Fruit fly (Drosophila melanogaster) whole organism, embryonic: Measurements from ENCODE around the gene UbcE2H.

Experiments
- Abd-B ChIP-seq: fragments of 200-800 bp; sonication (Bioruptor generic); optimal IDR thresholded peaks from 2 replicates; lab custom pipeline; 2018; ENCODE audit warnings: missing biosample characterization, mild to moderate bottlenecking, missing genetic modification characterization, moderate library complexity
- Adf1 ChIP-seq: fragments of 200-800 bp; sonication (Bioruptor generic); IDR thresholded peaks from 2 replicates; pipeline ENCODE4 v1.3.6; 2022; ENCODE audit warnings: missing biosample characterization, missing genetic modification characterization
- Antp ChIP-seq: fragments of 200-800 bp; sonication (Bioruptor generic); optimal IDR thresholded peaks from 3 replicates; lab custom pipeline; 2016; ENCODE audit warnings: missing biosample characterization, missing genetic modification characterization
- B-H2 ChIP-seq: fragments of 200-800 bp; sonication (Bioruptor generic); optimal IDR thresholded peaks from 2 replicates; lab custom pipeline; 2018; ENCODE audit warnings: missing biosample characterization, mild to moderate bottlenecking, missing genetic modification characterization
- Bteb2 ChIP-seq: fragments of 200-800 bp; sonication (Bioruptor generic); optimal IDR thresholded peaks from 2 replicates; lab custom pipeline; 2016; ENCODE audit warnings: missing biosample characterization, missing genetic modification characterization
- CG10431 ChIP-seq: fragments of 200-800 bp; sonication (Bioruptor generic); optimal IDR thresholded peaks from 3 replicates; lab custom pipeline; 2018; ENCODE audit warnings: missing biosample characterization, mild to moderate bottlenecking, missing genetic modification characterization
- CG11456 ChIP-seq: fragments of 200-800 bp; sonication (Bioruptor generic); IDR thresholded peaks from 3 replicates; pipeline ENCODE4 v1.3.6; 2022; ENCODE audit warnings: missing biosample characterization, missing genetic modification characterization
- CG13123 ChIP-seq: fragments of 200-800 bp; sonication (Bioruptor generic); optimal IDR thresholded peaks from 2 replicates; lab custom pipeline; 2016; ENCODE audit warnings: missing biosample characterization, missing genetic modification characterization
- CG13424 ChIP-seq: fragments of 200-800 bp; sonication (Bioruptor generic); optimal IDR thresholded peaks from 2 replicates; lab custom pipeline; 2019; ENCODE audit warnings: missing biosample characterization, mild to moderate bottlenecking, missing genetic modification characterization, moderate library complexity
- CG17186 ChIP-seq: fragments of 200-800 bp; sonication (Bioruptor generic); optimal IDR thresholded peaks from 3 replicates; lab custom pipeline; 2017; ENCODE audit warnings: missing biosample characterization, missing genetic modification reagents, missing genetic modification characterization
- CG17361 ChIP-seq: fragments of 200-800 bp; sonication (Bioruptor generic); IDR thresholded peaks from 3 replicates; pipeline ENCODE4 v1.3.6; 2022; ENCODE audit warnings: missing biosample characterization, missing genetic modification characterization
- CG32767 ChIP-seq: fragments of 200-800 bp; sonication (Bioruptor generic); IDR thresholded peaks from 2 replicates; pipeline ENCODE4 v1.3.6; 2022; ENCODE audit warnings: missing biosample characterization, missing genetic modification characterization
- CG33557 ChIP-seq: fragments of 200-800 bp; sonication (Bioruptor generic); optimal IDR thresholded peaks from 2 replicates; lab custom pipeline; 2019; ENCODE audit warnings: missing biosample characterization, mild to moderate bottlenecking, missing genetic modification characterization, moderate library complexity
- CG4360 ChIP-seq: fragments of 200-800 bp; sonication (Bioruptor generic); IDR thresholded peaks from 2 replicates; pipeline ENCODE4 v1.3.6; 2022; ENCODE audit warnings: missing biosample characterization, missing genetic modification characterization
- CG5245 ChIP-seq: fragments of 200-800 bp; sonication (Bioruptor generic); optimal IDR thresholded peaks from 3 replicates; lab custom pipeline; 2016; ENCODE audit warnings: missing biosample characterization, missing genetic modification characterization
- CG6854 ChIP-seq: fragments of 200-800 bp; sonication (Bioruptor generic); optimal IDR thresholded peaks from 3 replicates; lab custom pipeline; 2017; ENCODE audit warnings: missing biosample characterization, mild to moderate bottlenecking, missing genetic modification characterization
- CG8765 ChIP-seq: fragments of 200-800 bp; sonication (Bioruptor generic); IDR thresholded peaks from 2 replicates; pipeline ENCODE4 v1.3.6; 2022; ENCODE audit warnings: missing biosample characterization, missing genetic modification characterization
- CG9215 ChIP-seq: fragments of 200-800 bp; sonication (Bioruptor generic); IDR thresholded peaks from 2 replicates; pipeline ENCODE4 v1.3.6; 2022; ENCODE audit warnings: missing biosample characterization, missing genetic modification characterization
- CoRest ChIP-seq: fragments of 200-800 bp; sonication (Bioruptor generic); optimal IDR thresholded peaks from 3 replicates; lab custom pipeline; 2018; ENCODE audit warnings: missing biosample characterization, mild to moderate bottlenecking, missing genetic modification characterization, moderate library complexity
- Dbx ChIP-seq: fragments of 200-800 bp; sonication (Bioruptor generic); IDR thresholded peaks from 3 replicates; pipeline ENCODE4 v1.3.6; 2022; ENCODE audit warnings: missing biosample characterization, missing genetic modification characterization
- Dip3 ChIP-seq: fragments of 200-800 bp; sonication (Bioruptor generic); optimal IDR thresholded peaks from 3 replicates; lab custom pipeline; 2016; ENCODE audit warnings: missing biosample characterization, missing genetic modification characterization
- Doc3 ChIP-seq: fragments of 200-800 bp; sonication (Bioruptor generic); IDR thresholded peaks from 3 replicates; pipeline ENCODE4 v1.3.6; 2022; ENCODE audit warnings: missing biosample characterization, missing genetic modification characterization; ENCODE audit not compliant: partially characterized antibody
- Fer2 ChIP-seq: fragments of 200-800 bp; sonication (Bioruptor generic); optimal IDR thresholded peaks from 2 replicates; lab custom pipeline; 2018; ENCODE audit warnings: missing biosample characterization, mild to moderate bottlenecking, missing genetic modification characterization, moderate library complexity
- Hr51 ChIP-seq, 2 experiments: fragments of 200-800 bp; sonication (Bioruptor generic); optimal IDR thresholded peaks; 2 replicates in 1 of 2; 3 replicates in 1 of 2; lab custom pipeline; 2016 to 2018; ENCODE audit warnings: missing biosample characterization in 2 of 2, missing genetic modification characterization in 2 of 2, mild to moderate bottlenecking in 1 of 2, moderate library complexity in 1 of 2
- Nf-YA ChIP-seq: fragments of 200-800 bp; sonication (Bioruptor generic); IDR thresholded peaks from 2 replicates; pipeline ENCODE4 v1.3.6; 2022; ENCODE audit warnings: missing biosample characterization, missing genetic modification characterization
- Nf-YB ChIP-seq: fragments of 200-800 bp; sonication (Bioruptor generic); optimal IDR thresholded peaks from 3 replicates; lab custom pipeline; 2019; ENCODE audit warnings: missing biosample characterization, mild to moderate bottlenecking, missing genetic modification characterization, moderate library complexity
- Scr ChIP-seq: fragments of 200-800 bp; sonication (Bioruptor generic); IDR thresholded peaks from 2 replicates; pipeline ENCODE4 v1.3.6; 2022; ENCODE audit warnings: missing biosample characterization, missing genetic modification characterization; ENCODE audit not compliant: partially characterized antibody
- Sox100B ChIP-seq: fragments of 200-800 bp; sonication (Bioruptor generic); optimal IDR thresholded peaks from 3 replicates; lab custom pipeline; 2018; ENCODE audit warnings: missing biosample characterization, mild to moderate bottlenecking, missing genetic modification characterization
- Spps ChIP-seq: fragments of 200-800 bp; sonication (Bioruptor generic); optimal IDR thresholded peaks from 2 replicates; lab custom pipeline; 2018; ENCODE audit warnings: missing biosample characterization, mild to moderate bottlenecking, missing genetic modification characterization
- cato ChIP-seq: fragments of 200-800 bp; sonication (Bioruptor generic); optimal IDR thresholded peaks from 2 replicates; lab custom pipeline; 2016; ENCODE audit warnings: missing biosample characterization, missing genetic modification characterization, borderline replicate concordance
- chm ChIP-seq: fragments of 200-800 bp; sonication (Bioruptor generic); IDR thresholded peaks from 2 replicates; pipeline ENCODE4 v1.3.6; 2022; ENCODE audit warnings: missing biosample characterization, missing genetic modification characterization
- crp ChIP-seq, 2 experiments: fragments of 200-800 bp; sonication (Bioruptor generic); optimal IDR thresholded peaks; 2 replicates in 1 of 2; 3 replicates in 1 of 2; lab custom pipeline; 2017; ENCODE audit warnings: missing biosample characterization in 2 of 2, missing genetic modification characterization in 2 of 2, mild to moderate bottlenecking in 1 of 2, moderate library complexity in 1 of 2
- da ChIP-seq: fragments of 200-800 bp; sonication (Bioruptor generic); optimal IDR thresholded peaks from 2 replicates; lab custom pipeline; 2016; ENCODE audit warnings: missing biosample characterization, missing genetic modification characterization
- dati ChIP-seq: fragments of 200-800 bp; sonication (Bioruptor generic); IDR thresholded peaks from 2 replicates; pipeline ENCODE4 v1.3.6; 2022; ENCODE audit warnings: missing biosample characterization, missing genetic modification characterization
- esg ChIP-seq: fragments of 200-800 bp; sonication (Bioruptor generic); conservative IDR thresholded peaks from 2 replicates; pipeline ENCODE4 v1.3.6; 2022; ENCODE audit warnings: missing biosample characterization, missing genetic modification characterization
- ftz-f1 ChIP-seq: fragments of 200-800 bp; sonication (Bioruptor generic); optimal IDR thresholded peaks from 2 replicates; lab custom pipeline; 2016; ENCODE audit warnings: missing biosample characterization, missing genetic modification characterization
- lilli ChIP-seq: fragments of 200-800 bp; sonication (Bioruptor generic); optimal IDR thresholded peaks from 3 replicates; lab custom pipeline; 2016; ENCODE audit warnings: missing biosample characterization, missing genetic modification characterization
- lola ChIP-seq, 3 experiments: fragments of >200 bp in 2 of 3; fragments of 200-800 bp in 1 of 3; sonication (Bioruptor generic) in 1 of 3; optimal IDR thresholded peaks; 2 replicates each; lab custom pipeline; 2017 to 2019; ENCODE audit warnings: missing biosample characterization in 3 of 3, missing genetic modification characterization in 3 of 3, mild to moderate bottlenecking in 1 of 3, moderate library complexity in 1 of 3
- nmo ChIP-seq: fragments of 200-800 bp; sonication (Bioruptor generic); optimal IDR thresholded peaks from 2 replicates; lab custom pipeline; 2018; ENCODE audit warnings: missing biosample characterization, mild to moderate bottlenecking, missing genetic modification characterization, moderate library complexity
- nom ChIP-seq: fragments of 200-800 bp; sonication (Bioruptor generic); optimal IDR thresholded peaks from 2 replicates; lab custom pipeline; 2017; ENCODE audit warnings: missing biosample characterization, missing genetic modification characterization, mild to moderate bottlenecking, moderate library complexity, missing genetic modification reagents
- oc ChIP-seq: fragments of 200-800 bp; sonication (Bioruptor generic); optimal IDR thresholded peaks from 2 replicates; lab custom pipeline; 2018; ENCODE audit warnings: missing biosample characterization, mild to moderate bottlenecking, missing genetic modification characterization, moderate library complexity
- ro ChIP-seq: fragments of 200-800 bp; sonication (Bioruptor generic); IDR thresholded peaks from 2 replicates; pipeline ENCODE4 v1.3.6; 2022; ENCODE audit warnings: missing biosample characterization, missing genetic modification characterization
- sd ChIP-seq: fragments of 200-800 bp; sonication (Bioruptor generic); optimal IDR thresholded peaks from 3 replicates; lab custom pipeline; 2018; ENCODE audit warnings: missing biosample characterization, mild to moderate bottlenecking, missing genetic modification characterization, moderate library complexity
- seq ChIP-seq: fragments of 200-800 bp; sonication (Bioruptor generic); IDR thresholded peaks from 2 replicates; pipeline ENCODE4 v1.3.6; 2022; ENCODE audit warnings: missing biosample characterization, missing genetic modification characterization
- sima ChIP-seq: fragments of 200-800 bp; sonication (Bioruptor generic); optimal IDR thresholded peaks from 2 replicates; lab custom pipeline; 2016; ENCODE audit warnings: missing biosample characterization, missing genetic modification characterization
- slp2 ChIP-seq: fragments of 200-800 bp; sonication (Bioruptor generic); optimal IDR thresholded peaks from 2 replicates; lab custom pipeline; 2016; ENCODE audit warnings: missing biosample characterization, missing genetic modification characterization
- sqz ChIP-seq: fragments of 200-800 bp; sonication (Bioruptor generic); optimal IDR thresholded peaks from 3 replicates; lab custom pipeline; 2018; ENCODE audit warnings: missing biosample characterization, mild to moderate bottlenecking, missing genetic modification characterization
- stwl ChIP-seq: fragments of 200-800 bp; sonication (Bioruptor generic); optimal IDR thresholded peaks from 3 replicates; lab custom pipeline; 2018; ENCODE audit warnings: missing biosample characterization, mild to moderate bottlenecking, missing genetic modification characterization, moderate library complexity

The UbcE2H gene

dm6 chrX:8131693-8132313, 37.9 kb upstream of the UbcE2H start, which contains the start of gene CG10958 (continued):
- TF ChIP-seq CG4360 (GFP tag; lab: Robert Waterston, UW) (no peak), sd (tag; lab: Kevin White, UChicago) (peak; percentile 36), CoRest (tag; lab: Kevin White, UChicago) (peak; percentile 37), CG6854 (no peak), B-H2 (GFP tag; lab: Kevin White, UChicago) (no peak), dati (GFP tag; lab: Robert Waterston, UW) (no peak), seq (GFP tag; lab: Robert Waterston, UW) (0 out of 2 replicates have a peak, but pooled peaks have one; percentile 31), sqz (GFP tag; lab: Kevin White, UChicago) (no peak), cato (peak; percentile 11), Adf1 (peak; percentile 37; the same call in 1 of the 2 replicates), Hr51 (GFP tag; optimal IDR thresholded peaks at IDR 0.05; lab: Kevin White, UChicago) (peak in 1 of 2 experiments; percentile 60), Spps (tag; lab: Kevin White, UChicago) (no peak), lola (GFP tag; optimal IDR thresholded peaks at IDR 0.05; lab: Kevin White, UChicago) (peak in 1 of 3 experiments; percentile 42), Abd-B (GFP tag; lab: Kevin White, UChicago) (peak; percentile 31), CG13424 (tag; lab: Kevin White, UChicago) (peak; percentile 47), Dip3 (peak; percentile 19), da (GFP tag; lab: Kevin White, UChicago) (no peak), Doc3 (peak; percentile 14; the same call in 1 of the 3 replicates), Nf-YB (GFP tag; lab: Kevin White, UChicago) (peak; percentile 11), sima (GFP tag; lab: Kevin White, UChicago) (no peak), chm (GFP tag; lab: Robert Waterston, UW) (no peak), CG10431 (peak; percentile 13), esg (GFP tag; lab: Robert Waterston, UW) (0 out of 2 replicates have a peak, but pooled peaks have one; percentile 20), stwl (tag; lab: Kevin White, UChicago) (peak; percentile 61), CG33557 (GFP tag; lab: Kevin White, UChicago) (peak; percentile 20), CG13123 (GFP tag; lab: Kevin White, UChicago) (peak; percentile 21), CG17361 (GFP tag; lab: Robert Waterston, UW) (peak; percentile 65; the same call in 2 of the 3 replicates), Dbx (peak; percentile 60; the same call in 1 of the 3 replicates), Sox100B (GFP tag; lab: Kevin White, UChicago) (peak; percentile 55), CG5245 (GFP tag; lab: Kevin White, UChicago) (peak; percentile 58), oc (tag; lab: Kevin White, UChicago) (no peak), slp2 (GFP tag; lab: Kevin White, UChicago) (no peak), ftz-f1 (GFP tag; lab: Kevin White, UChicago) (no peak), CG8765 (GFP tag; lab: Robert Waterston, UW) (0 out of 2 replicates have a peak, but pooled peaks have one; percentile 16), CG11456 (GFP tag; lab: Robert Waterston, UW) (peak; percentile 52; the same call in 1 of the 3 replicates), crp (GFP tag; optimal IDR thresholded peaks at IDR 0.05; lab: Kevin White, UChicago) (peak in 1 of 2 experiments; percentile 23), CG17186 (GFP tag; lab: Kevin White, UChicago) (peak; percentile 29), nom (GFP tag; lab: Kevin White, UChicago) (peak; percentile 37), Antp (peak; percentile 9), Fer2 (tag; lab: Kevin White, UChicago) (peak; percentile 18), CG9215 (GFP tag; lab: Robert Waterston, UW) (peak; percentile 30; the same call in 1 of the 2 replicates), ro (GFP tag; lab: Robert Waterston, UW) (no peak), nmo (GFP tag; lab: Kevin White, UChicago) (peak; percentile 49), Bteb2 (peak; percentile 1), Nf-YA (no peak), lilli (GFP tag; lab: Kevin White, UChicago) (peak; percentile 75), Scr (GFP tag; lab: Robert Waterston, UW) (peak; percentile 31; the same call in 1 of the 2 replicates), CG32767 (GFP tag; lab: Robert Waterston, UW) (no peak)
